Worm (Caenorhabditis elegans) whole organism, late embryonic: ENCODE data around the gene Y57G11B.8.

Source experiments
- C38D4.7 ChIP-seq: fragments of 200-800 bp; sonication (Bioruptor generic); optimal IDR thresholded peaks from 2 replicates; lab custom pipeline; 2018; ENCODE audit warnings: mild to moderate bottlenecking, missing genetic modification characterization, moderate library complexity, missing compliant biosample characterization
- F13H6.1 ChIP-seq: sonication (generic microtip); optimal IDR thresholded peaks from 2 replicates; lab custom pipeline; 2016; ENCODE audit warnings: missing genetic modification characterization, missing compliant biosample characterization
- K02D7.2 ChIP-seq: sonication (generic microtip); optimal IDR thresholded peaks from 2 replicates; lab custom pipeline; 2017; ENCODE audit warnings: mild to moderate bottlenecking, missing genetic modification characterization, missing compliant biosample characterization
- K09A11.1 ChIP-seq: sonication (generic microtip); optimal IDR thresholded peaks from 2 replicates; lab custom pipeline; 2017; ENCODE audit warnings: antibody characterized with exemption, mild to moderate bottlenecking, missing genetic modification characterization, missing compliant biosample characterization; ENCODE audit not compliant: insufficient read depth
- T23F11.4 ChIP-seq: fragments of 200-800 bp; sonication (Bioruptor generic); optimal IDR thresholded peaks from 2 replicates; lab custom pipeline; 2018; ENCODE audit warnings: mild to moderate bottlenecking, missing genetic modification characterization, missing compliant biosample characterization
- Y22D7AL.16 ChIP-seq: sonication (generic microtip); optimal IDR thresholded peaks from 2 replicates; lab custom pipeline; 2016; ENCODE audit warnings: missing genetic modification characterization, missing compliant biosample characterization
- ahr-1 ChIP-seq: sonication (generic microtip); optimal IDR thresholded peaks from 2 replicates; lab custom pipeline; 2016; ENCODE audit warnings: missing genetic modification characterization, missing compliant biosample characterization
- ama-1 ChIP-seq: fragments of 150-350 bp; optimal IDR thresholded peaks from 2 replicates; lab custom pipeline; 2014
- ceh-14 ChIP-seq: sonication (generic microtip); optimal IDR thresholded peaks from 2 replicates; lab custom pipeline; 2016; ENCODE audit warnings: missing genotype, missing genetic modification characterization, missing compliant biosample characterization
- ceh-18 ChIP-seq: sonication (generic microtip); optimal IDR thresholded peaks from 2 replicates; lab custom pipeline; 2016; ENCODE audit warnings: missing genetic modification characterization, missing compliant biosample characterization
- ceh-19 ChIP-seq: fragments of 200-800 bp; sonication (Bioruptor generic); optimal IDR thresholded peaks from 2 replicates; lab custom pipeline; 2018; ENCODE audit warnings: mild to moderate bottlenecking, missing genetic modification characterization, missing compliant biosample characterization
- ceh-31 ChIP-seq: sonication (generic microtip); optimal IDR thresholded peaks from 2 replicates; lab custom pipeline; 2016; ENCODE audit warnings: missing genetic modification characterization, missing compliant biosample characterization
- ceh-34 ChIP-seq: sonication (generic microtip); optimal IDR thresholded peaks from 2 replicates; lab custom pipeline; 2016; ENCODE audit warnings: mild to moderate bottlenecking, missing genetic modification characterization, missing compliant biosample characterization
- ceh-45 ChIP-seq: fragments of 200-800 bp; sonication (Bioruptor generic); IDR thresholded peaks from 2 replicates; pipeline ENCODE4 v1.3.6; 2022; ENCODE audit warnings: missing genetic modification reagents, missing genetic modification characterization, missing compliant biosample characterization
- ceh-9 ChIP-seq: sonication (generic microtip); optimal IDR thresholded peaks from 2 replicates; lab custom pipeline; 2016; ENCODE audit warnings: mild to moderate bottlenecking, missing genetic modification characterization, inconsistent platforms, missing compliant biosample characterization
- che-1 ChIP-seq: sonication (generic microtip); optimal IDR thresholded peaks from 2 replicates; lab custom pipeline; 2016; ENCODE audit warnings: mild to moderate bottlenecking, missing genetic modification characterization, missing compliant biosample characterization
- elt-2 ChIP-seq: sonication (generic microtip); optimal IDR thresholded peaks from 2 replicates; lab custom pipeline; 2016; ENCODE audit warnings: missing genetic modification reagents, missing genetic modification characterization, missing compliant biosample characterization
- elt-4 ChIP-seq: sonication (generic microtip); optimal IDR thresholded peaks from 2 replicates; lab custom pipeline; 2016; ENCODE audit warnings: missing genetic modification characterization, missing compliant biosample characterization
- ets-4 ChIP-seq: sonication (generic microtip); optimal IDR thresholded peaks from 2 replicates; lab custom pipeline; 2016; ENCODE audit warnings: missing genetic modification characterization, missing compliant biosample characterization
- eyg-1 ChIP-seq: sonication (generic microtip); optimal IDR thresholded peaks from 2 replicates; lab custom pipeline; 2016; ENCODE audit warnings: missing genotype, missing genetic modification characterization, missing compliant biosample characterization
- fkh-6 ChIP-seq: sonication (generic microtip); optimal IDR thresholded peaks from 2 replicates; lab custom pipeline; 2016; ENCODE audit warnings: missing genetic modification characterization, missing compliant biosample characterization
- hlh-13 ChIP-seq: fragments of 200-800 bp; sonication (Bioruptor generic); optimal IDR thresholded peaks from 2 replicates; lab custom pipeline; 2018; ENCODE audit warnings: mild to moderate bottlenecking, missing genetic modification characterization, missing compliant biosample characterization
- hlh-15 ChIP-seq: sonication (generic microtip); optimal IDR thresholded peaks from 2 replicates; lab custom pipeline; 2016; ENCODE audit warnings: missing genetic modification characterization, missing compliant biosample characterization
- hlh-30 ChIP-seq: sonication (generic microtip); optimal IDR thresholded peaks from 2 replicates; lab custom pipeline; 2017; ENCODE audit warnings: antibody characterized with exemption, missing genetic modification characterization, missing compliant biosample characterization; ENCODE audit not compliant: insufficient read depth
- hlh-6 ChIP-seq: sonication (generic microtip); optimal IDR thresholded peaks from 2 replicates; lab custom pipeline; 2016; ENCODE audit warnings: missing genotype, missing genetic modification characterization, missing compliant biosample characterization
- lim-6 ChIP-seq: sonication (generic microtip); optimal IDR thresholded peaks from 2 replicates; lab custom pipeline; 2016; ENCODE audit warnings: missing genetic modification characterization, missing compliant biosample characterization
- madf-2 ChIP-seq: sonication (generic microtip); optimal IDR thresholded peaks from 2 replicates; lab custom pipeline; 2017; ENCODE audit warnings: missing genetic modification characterization, missing compliant biosample characterization
- nfya-1 ChIP-seq: sonication (generic microtip); optimal IDR thresholded peaks from 2 replicates; lab custom pipeline; 2017; ENCODE audit warnings: missing genetic modification characterization, mild to moderate bottlenecking, missing compliant biosample characterization, antibody characterized with exemption, moderate library complexity
- nhr-11 ChIP-seq: fragments of 150-350 bp; optimal IDR thresholded peaks from 2 replicates; lab custom pipeline; 2014; ENCODE audit warnings: missing biosample characterization, missing genetic modification characterization
- npax-4 ChIP-seq: sonication (generic microtip); optimal IDR thresholded peaks from 2 replicates; lab custom pipeline; 2016; ENCODE audit warnings: missing genetic modification characterization, missing compliant biosample characterization
- pag-3 ChIP-seq: sonication (generic microtip); optimal IDR thresholded peaks from 2 replicates; lab custom pipeline; 2016; ENCODE audit warnings: missing compliant biosample characterization, missing genetic modification characterization, borderline replicate concordance
- pha-4 ChIP-seq: fragments of 150-350 bp; optimal IDR thresholded peaks from 2 replicates; lab custom pipeline; 2018; ENCODE audit warnings: missing biosample characterization, missing genetic modification reagents, missing genetic modification characterization
- pros-1 ChIP-seq: fragments of 150-350 bp; optimal IDR thresholded peaks from 2 replicates; lab custom pipeline; 2014; ENCODE audit warnings: missing biosample characterization, missing genetic modification reagents, missing genetic modification characterization
- ref-2 ChIP-seq: sonication (generic microtip); optimal IDR thresholded peaks from 2 replicates; lab custom pipeline; 2016; ENCODE audit warnings: missing genetic modification characterization, missing compliant biosample characterization
- sdc-2 ChIP-seq: sonication (generic microtip); optimal IDR thresholded peaks from 2 replicates; lab custom pipeline; 2016; ENCODE audit warnings: missing genotype, missing genetic modification characterization, missing compliant biosample characterization
- sox-4 ChIP-seq: sonication (generic microtip); optimal IDR thresholded peaks from 2 replicates; lab custom pipeline; 2017; ENCODE audit warnings: mild to moderate bottlenecking, missing genetic modification characterization, inconsistent platforms, missing compliant biosample characterization
- syd-9 ChIP-seq: sonication (generic microtip); optimal IDR thresholded peaks from 2 replicates; lab custom pipeline; 2016; ENCODE audit warnings: mild to moderate bottlenecking, missing genetic modification characterization, moderate library complexity, missing compliant biosample characterization
- unc-3 ChIP-seq, 2 experiments: fragments of 200-800 bp in 1 of 2; sonication (Bioruptor generic) in 1 of 2; sonication (generic microtip) in 1 of 2; conservative IDR thresholded peaks in 1 of 2; optimal IDR thresholded peaks in 1 of 2; 2 replicates each; pipeline versions ENCODE4 v1.3.6 to Lab custom; 2016 to 2022; ENCODE audit warnings: missing compliant biosample characterization in 2 of 2, missing genetic modification characterization in 2 of 2, missing genetic modification reagents in 1 of 2
- unc-42 ChIP-seq: sonication (generic microtip); optimal IDR thresholded peaks from 2 replicates; lab custom pipeline; 2016; ENCODE audit warnings: missing genotype, missing genetic modification characterization, missing compliant biosample characterization
- unc-55 ChIP-seq: sonication (generic microtip); optimal IDR thresholded peaks from 2 replicates; lab custom pipeline; 2017; ENCODE audit warnings: missing biosample characterization, missing genetic modification reagents, missing genetic modification characterization
- zip-5 ChIP-seq: sonication (generic microtip); optimal IDR thresholded peaks from 2 replicates; lab custom pipeline; 2016; ENCODE audit warnings: missing genetic modification characterization, missing compliant biosample characterization
- ztf-16 ChIP-seq: sonication (generic microtip); optimal IDR thresholded peaks from 2 replicates; lab custom pipeline; 2017; ENCODE audit warnings: missing genetic modification characterization, missing compliant biosample characterization

Gene Y57G11B.8

DNA sequence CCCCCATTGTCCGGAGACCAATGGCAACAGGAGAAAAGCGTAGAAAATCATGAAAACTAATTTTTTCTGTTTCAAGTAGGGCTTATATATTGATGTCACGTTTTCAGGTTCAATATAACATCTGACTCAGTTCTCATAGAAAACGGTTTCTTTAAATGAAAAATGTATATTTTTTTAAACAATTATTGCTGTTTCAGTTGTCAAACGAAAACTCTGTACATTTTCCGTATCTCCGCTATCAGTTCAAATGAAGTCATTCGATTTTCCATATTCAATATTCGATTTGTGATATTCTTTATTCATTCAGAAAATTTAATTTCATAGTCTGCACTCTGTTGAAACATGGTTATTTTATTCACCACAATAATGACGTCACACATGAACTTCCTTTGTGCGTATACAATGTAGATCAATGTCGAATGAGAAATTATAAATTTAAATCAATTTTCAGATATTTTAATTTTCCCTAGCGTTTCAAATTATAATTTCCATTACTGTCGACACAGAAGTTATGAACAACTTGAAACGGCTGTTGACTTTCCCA lies at the start of gene Y57G11B.8:
TSS of gene Y57G11B.8 (minus strand) at position 51 of the 544 bp plus-strand sequence.
- no peak for TF ChIP-seq che-1 (tag; lab: Kevin White, UChicago)
- TF ChIP-seq elt-2 (tag; lab: Kevin White, UChicago) = no peak
- no peak for TF ChIP-seq zip-5
- TF ChIP-seq hlh-6 (tag; lab: Kevin White, UChicago) = no peak
- no peak for TF ChIP-seq sdc-2
- no peak for TF ChIP-seq sox-4 (tag; lab: Kevin White, UChicago)
- no peak for TF ChIP-seq hlh-30 (tag; lab: Kevin White, UChicago)
- TF ChIP-seq F13H6.1 = no peak
- no peak for TF ChIP-seq elt-4 (tag; lab: Kevin White, UChicago)
- TF ChIP-seq pros-1 = no peak
- TF ChIP-seq Y22D7AL.16 (tag; lab: Kevin White, UChicago) = no peak
- TF ChIP-seq K02D7.2 (tag; lab: Kevin White, UChicago) = no peak

DNA sequence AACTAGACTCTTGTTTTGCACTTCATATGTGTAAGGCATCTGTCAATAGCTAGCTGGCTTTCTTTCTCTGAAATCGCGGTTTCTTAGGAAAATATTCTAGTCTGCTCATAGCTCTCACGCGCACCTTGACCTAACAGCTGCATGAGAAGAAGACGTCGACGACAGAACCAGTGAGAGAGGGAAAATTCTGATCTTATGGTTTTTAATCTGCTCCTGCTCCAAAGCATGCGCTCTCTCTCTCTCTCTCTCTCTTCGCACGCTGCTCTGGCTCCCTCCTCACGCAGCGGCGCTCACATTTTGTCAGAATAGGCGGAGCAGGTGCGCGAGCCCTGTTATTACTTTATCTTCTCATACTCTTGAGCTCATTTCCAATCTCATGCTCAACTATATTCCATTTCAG lies 43.6 kb upstream of the Y57G11B.8 start:
- peak; percentile 12 for TF ChIP-seq unc-42 (tag; lab: Kevin White, UChicago)
- TF ChIP-seq pros-1 = no peak
- no peak for TF ChIP-seq hlh-15 (tag; lab: Kevin White, UChicago)
- peak; percentile 10 for TF ChIP-seq ceh-18 (tag; lab: Kevin White, UChicago)
- peak; percentile 2 for TF ChIP-seq nfya-1
- TF ChIP-seq lim-6 (tag; lab: Kevin White, UChicago) = no peak
- TF ChIP-seq unc-3 (GFP tag; conservative IDR thresholded peaks at IDR 0.05; lab: Robert Waterston, UW) = no peak
- no peak for TF ChIP-seq unc-3 (tag; optimal IDR thresholded peaks at IDR 0.05; lab: Kevin White, UChicago)
- TF ChIP-seq C38D4.7 = no peak
- no peak for TF ChIP-seq ceh-31 (tag; lab: Kevin White, UChicago)
- peak; percentile 14 for TF ChIP-seq ref-2 (tag; lab: Kevin White, UChicago)
- no peak for TF ChIP-seq ztf-16 (tag; lab: Kevin White, UChicago)

DNA sequence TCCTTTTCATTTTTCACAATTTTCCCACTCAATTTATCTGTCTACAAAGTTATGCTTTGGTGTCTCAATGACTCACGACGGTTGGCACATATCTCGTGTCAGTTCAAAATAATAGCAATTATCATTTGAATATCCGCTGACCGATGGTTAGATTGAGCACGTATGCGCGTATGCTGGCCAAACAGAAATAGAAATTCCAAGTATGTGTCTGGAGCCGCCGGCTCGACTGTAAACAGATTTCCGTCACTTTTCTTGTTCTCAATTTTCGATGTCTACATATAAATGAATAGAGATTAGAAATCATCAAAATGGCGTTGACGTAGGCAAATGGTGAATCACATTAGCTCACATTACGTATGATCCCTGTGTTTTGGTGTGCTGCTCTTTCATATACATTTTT lies 42.6 kb upstream of the Y57G11B.8 start:
- no peak for TF ChIP-seq ama-1 (lab: Kevin White, UChicago)
- no peak for TF ChIP-seq T23F11.4 (GFP tag; lab: Kevin White, UChicago)
- no peak for TF ChIP-seq pros-1
- TF ChIP-seq ceh-14 (tag; lab: Kevin White, UChicago) = no peak
- no peak for TF ChIP-seq pha-4 (tag; lab: Kevin White, UChicago)
- no peak for TF ChIP-seq npax-4 (tag; lab: Kevin White, UChicago)
- no peak for TF ChIP-seq nhr-11
- TF ChIP-seq elt-2 (tag; lab: Kevin White, UChicago) = no peak
- TF ChIP-seq elt-4 (tag; lab: Kevin White, UChicago) = no peak
- no peak for TF ChIP-seq unc-3 (GFP tag; conservative IDR thresholded peaks at IDR 0.05; lab: Robert Waterston, UW)
- TF ChIP-seq unc-3 (tag; optimal IDR thresholded peaks at IDR 0.05; lab: Kevin White, UChicago) = no peak
- TF ChIP-seq fkh-6 (tag; lab: Kevin White, UChicago) = no peak
- TF ChIP-seq unc-55 = no peak
- no peak for TF ChIP-seq hlh-13 (GFP tag; lab: Kevin White, UChicago)

DNA sequence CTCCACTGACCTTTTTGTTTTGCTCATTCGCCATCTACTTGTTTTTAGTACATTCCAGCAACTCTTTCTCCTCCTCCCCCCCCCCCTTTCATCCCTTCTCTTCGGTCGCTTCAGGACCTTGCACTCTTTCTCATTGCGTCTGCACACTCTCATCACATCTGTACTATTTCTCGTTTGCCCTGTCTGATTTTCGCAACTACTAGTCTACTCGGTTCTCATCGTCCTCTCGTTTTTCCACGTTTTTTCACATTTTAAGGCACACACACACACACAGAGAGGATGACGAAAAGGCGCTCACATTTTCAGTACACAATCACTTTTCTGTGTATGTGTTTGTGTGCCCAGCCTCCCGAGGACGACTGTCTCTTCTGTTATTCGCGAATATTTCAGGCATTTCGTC lies 42.0 kb upstream of the Y57G11B.8 start:
- TF ChIP-seq ceh-45 (GFP tag; lab: Robert Waterston, UW) (no peak), ahr-1 (no peak), eyg-1 (tag; lab: Kevin White, UChicago) (no peak), ceh-18 (tag; lab: Kevin White, UChicago) (peak; percentile 28), ceh-34 (tag; lab: Kevin White, UChicago) (peak; percentile 26), nfya-1 (peak; percentile 33), madf-2 (tag; lab: Kevin White, UChicago) (no peak), sdc-2 (no peak), lim-6 (tag; lab: Kevin White, UChicago) (no peak), F13H6.1 (no peak), hlh-30 (tag; lab: Kevin White, UChicago) (no peak), pros-1 (no peak), che-1 (tag; lab: Kevin White, UChicago) (no peak), ceh-19 (GFP tag; lab: Kevin White, UChicago) (peak; percentile 52), syd-9 (tag; lab: Kevin White, UChicago) (peak; percentile 3), ceh-9 (no peak), pag-3 (tag; lab: Kevin White, UChicago) (no peak), C38D4.7 (no peak), K09A11.1 (peak; percentile 12), ceh-31 (tag; lab: Kevin White, UChicago) (peak; percentile 48), ets-4 (no peak)
